Fruit fly (Drosophila melanogaster): Measurements from ENCODE around the gene CG33511.

dm6 chr2L:21086406-21086805 lies 4.1 kb upstream of the CG33511 start, which contains the start of gene CG33509:
- no peak for TF ChIP-seq psq (optimal IDR thresholded peaks at IDR 0.05)
- no peak for TF ChIP-seq Myc (optimal IDR thresholded peaks at IDR 0.05)
- no peak for TF ChIP-seq ttk (optimal IDR thresholded peaks at IDR 0.05)

Measured in Kc167 (cell line).